Fruit fly (Drosophila melanogaster): ENCODE data around the gene CG9072.

The CG9072 gene

DNA sequence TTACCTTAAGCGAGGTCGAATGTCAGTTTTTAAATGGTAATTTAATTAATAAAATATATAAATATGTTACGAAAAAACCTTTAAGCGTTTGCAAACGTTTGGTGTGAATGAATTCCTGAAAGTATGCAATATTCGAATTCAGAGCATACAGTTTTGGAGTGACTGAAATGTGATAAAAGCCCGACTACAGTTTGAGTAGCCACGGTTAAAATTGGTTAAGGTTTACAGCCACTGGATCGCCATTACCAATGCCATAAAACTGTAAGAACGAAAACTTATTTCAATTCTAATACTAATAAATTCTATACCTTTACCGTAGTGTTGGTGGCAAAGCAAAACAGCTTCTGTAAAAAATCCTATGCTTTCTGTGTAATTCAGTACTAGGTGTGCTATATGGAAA is 41.4 kb upstream of the CG9072 start (continued):
- TF ChIP-seq bbx (GFP tag; IDR thresholded peaks at IDR 0.05; ENCODE audit: partially characterized antibody) (peak; percentile 61), CG6765 (GFP tag; optimal IDR thresholded peaks at IDR 0.05) (no peak), CG13624 (GFP tag; optimal IDR thresholded peaks at IDR 0.05) (no peak), CG42726 (GFP tag; IDR thresholded peaks at IDR 0.05; ENCODE audit: partially characterized antibody) (peak; percentile 23; the same call in 1 of the 2 replicates), D19A (tag; optimal IDR thresholded peaks at IDR 0.05) (no peak), NK7.1 (GFP tag; optimal IDR thresholded peaks at IDR 0.05) (no peak), CG12299 (tag; optimal IDR thresholded peaks at IDR 0.05) (no peak), Tbp (GFP tag; optimal IDR thresholded peaks at IDR 0.05) (no peak), CG8290 (GFP tag; optimal IDR thresholded peaks at IDR 0.05) (no peak), CG8290 (tag; optimal IDR thresholded peaks at IDR 0.05) (no peak), cg (GFP tag; optimal IDR thresholded peaks at IDR 0.05) (no peak), unc-4 (GFP tag; IDR thresholded peaks at IDR 0.05; ENCODE audit: partially characterized antibody) (no peak), Doc2 (GFP tag; IDR thresholded peaks at IDR 0.05) (no peak), CG34376 (GFP tag; optimal IDR thresholded peaks at IDR 0.05) (no peak), Sox100B (GFP tag; optimal IDR thresholded peaks at IDR 0.05) (no peak), az2 (GFP tag; optimal IDR thresholded peaks at IDR 0.05) (no peak), ssp (GFP tag; IDR thresholded peaks at IDR 0.05) (no peak), sens (GFP tag) (peak; percentile 23), CG17359 (tag; optimal IDR thresholded peaks at IDR 0.05) (peak; percentile 53), CG2120 (GFP tag; optimal IDR thresholded peaks at IDR 0.05) (no peak), Ssrp (tag; optimal IDR thresholded peaks at IDR 0.05) (no peak), CG16863 (GFP tag; optimal IDR thresholded peaks at IDR 0.05) (no peak), ase (GFP tag; IDR thresholded peaks at IDR 0.05) (no peak), amos (GFP tag; IDR thresholded peaks at IDR 0.05; ENCODE audit: partially characterized antibody) (peak; percentile 42; the same call in 1 of the 2 replicates), pan (optimal IDR thresholded peaks at IDR 0.05) (no peak), pan (GFP tag; optimal IDR thresholded peaks at IDR 0.05 in 1 of 2, IDR thresholded peaks at IDR 0.05 in 1 of 2) (no peak), HLH54F (GFP tag; optimal IDR thresholded peaks at IDR 0.05) (no peak), CTCF (GFP tag; optimal IDR thresholded peaks at IDR 0.05) (no peak), Bteb2 (GFP tag; optimal IDR thresholded peaks at IDR 0.05) (no peak), pzg (GFP tag; optimal IDR thresholded peaks at IDR 0.05) (no peak), CG2889 (GFP tag; IDR thresholded peaks at IDR 0.05) (no peak), toy (GFP tag; IDR thresholded peaks at IDR 0.05) (no peak), odd (GFP tag; optimal IDR thresholded peaks at IDR 0.05) (no peak), CG2129 (GFP tag; IDR thresholded peaks at IDR 0.05; ENCODE audit: partially characterized antibody) (no peak), Adf1 (GFP tag; IDR thresholded peaks at IDR 0.05) (no peak), Med (GFP tag) (peak; percentile 36), CG6813 (GFP tag; optimal IDR thresholded peaks at IDR 0.05) (no peak), CG9876 (GFP tag; optimal IDR thresholded peaks at IDR 0.05) (no peak)

- no peak for TF ChIP-seq CG10565 (GFP tag; optimal IDR thresholded peaks at IDR 0.05)
- no peak for TF ChIP-seq H15 (GFP tag; IDR thresholded peaks at IDR 0.05)
- no peak for TF ChIP-seq psq (GFP tag; optimal IDR thresholded peaks at IDR 0.05)
- TF ChIP-seq Bdp1 (GFP tag; optimal IDR thresholded peaks at IDR 0.05) = no peak
- TF ChIP-seq CG9215 (GFP tag; IDR thresholded peaks at IDR 0.05) = no peak
- TF ChIP-seq cato (GFP tag; optimal IDR thresholded peaks at IDR 0.05; ENCODE audit: borderline replicate concordance) = no peak
- TF ChIP-seq GATAe (GFP tag; conservative IDR thresholded peaks at IDR 0.05) = no peak
- TF ChIP-seq Vsx1 (GFP tag; optimal IDR thresholded peaks at IDR 0.05) = no peak
- TF ChIP-seq gro (GFP tag; optimal IDR thresholded peaks at IDR 0.05) = no peak
- no peak for TF ChIP-seq CG4854 (GFP tag; optimal IDR thresholded peaks at IDR 0.05)
- no peak for TF ChIP-seq CG32767 (GFP tag; IDR thresholded peaks at IDR 0.05)
These were observed 36.2 kb upstream of the CG9072 start for dm6 chrX:15132065-15132464.

Data from whole organism, embryonic.